Fruit fly (Drosophila melanogaster) whole organism, pupa: ENCODE data around the gene CG2224.

Source experiments
- CG12605 ChIP-seq: fragments of 200-800 bp; sonication (Bioruptor generic); IDR thresholded peaks from 2 replicates; pipeline ENCODE4 v1.3.6; 2022; ENCODE audit warnings: missing biosample characterization, missing genetic modification characterization
- CG14655 ChIP-seq: fragments of 200-800 bp; sonication (Bioruptor generic); optimal IDR thresholded peaks from 3 replicates; lab custom pipeline; 2017; ENCODE audit warnings: mild to moderate bottlenecking, missing biosample characterization, missing genetic modification reagents, missing genetic modification characterization
- CG15710 ChIP-seq: fragments of 200-800 bp; sonication (Bioruptor generic); optimal IDR thresholded peaks from 2 replicates; lab custom pipeline; 2018; ENCODE audit warnings: missing biosample characterization, mild to moderate bottlenecking, missing genetic modification characterization, moderate library complexity
- CG17806 ChIP-seq: fragments of 200-800 bp; sonication (Bioruptor generic); optimal IDR thresholded peaks from 2 replicates; lab custom pipeline; 2018; ENCODE audit warnings: missing biosample characterization, mild to moderate bottlenecking, missing genetic modification characterization, moderate library complexity
- CG34367 ChIP-seq: fragments of 200-800 bp; sonication (Bioruptor generic); optimal IDR thresholded peaks from 2 replicates; lab custom pipeline; 2018; ENCODE audit warnings: missing biosample characterization, mild to moderate bottlenecking, missing genetic modification characterization
- CG4496 ChIP-seq: fragments of 200-800 bp; sonication (Bioruptor generic); IDR thresholded peaks from 3 replicates; pipeline ENCODE4 v1.3.6; 2022; ENCODE audit warnings: missing biosample characterization, missing genetic modification characterization
- CG8159 ChIP-seq: fragments of 200-800 bp; sonication (Bioruptor generic); optimal IDR thresholded peaks from 3 replicates; lab custom pipeline; 2018; ENCODE audit warnings: missing biosample characterization, mild to moderate bottlenecking, missing genetic modification characterization, moderate library complexity
- CG9948 ChIP-seq: fragments of 200-800 bp; sonication (Bioruptor generic); optimal IDR thresholded peaks from 2 replicates; lab custom pipeline; 2018; ENCODE audit warnings: missing biosample characterization, mild to moderate bottlenecking, missing genetic modification characterization, moderate library complexity
- EcR ChIP-seq: fragments of 200-800 bp; sonication (Bioruptor generic); optimal IDR thresholded peaks from 3 replicates; lab custom pipeline; 2019; ENCODE audit warnings: missing biosample characterization, missing genetic modification characterization, mild to moderate bottlenecking, moderate library complexity, missing genetic modification reagents

DNA sequence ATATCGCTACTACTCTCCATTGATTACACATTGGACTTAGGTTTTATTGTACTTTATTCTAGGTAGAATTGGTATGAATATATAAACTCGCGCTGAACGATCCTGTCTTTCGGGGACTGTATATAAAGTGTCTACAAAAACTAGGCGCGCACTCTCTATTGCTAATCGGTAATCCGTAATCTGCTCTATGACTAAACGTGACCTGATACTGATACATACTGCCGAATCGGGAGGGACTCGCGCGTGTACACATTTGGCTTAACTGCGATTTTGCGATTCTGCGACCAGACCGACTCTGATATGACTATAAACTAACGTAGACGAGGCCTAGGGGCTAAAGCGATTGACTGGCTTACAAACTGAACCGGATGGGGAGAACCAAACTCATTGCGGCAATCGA lies 33.5 kb downstream of the CG2224 start:
- TF ChIP-seq CG14655 (GFP tag; lab: Kevin White, UChicago) (no peak), CG9948 (no peak), EcR (GFP tag; lab: Kevin White, UChicago) (no peak), CG4496 (no peak), CG8159 (tag; lab: Kevin White, UChicago) (no peak), CG17806 (tag; lab: Kevin White, UChicago) (no peak), CG34367 (tag; lab: Kevin White, UChicago) (no peak), CG15710 (tag; lab: Kevin White, UChicago) (no peak), CG12605 (no peak)
